In genomic region chr2L:13083423-13084079, dm6 we compare ENCODE assay signal across 1 fruit fly cellular context.
TF ChIP-seq lines count a peak whose summit lies in the region.

No protein-coding gene starts in this region.

TF ChIP-seq in whole organism, embryonic, 481 proteins besides CTCF, POLR2A, EP300 and RAD21 (continued from another document and continues in another):
- TF ChIP-seq Camta (GFP tag; optimal IDR thresholded peaks at IDR 0.05; lab: Kevin White, UChicago) = peak; percentile 84
- peak; percentile 77 for TF ChIP-seq Adf1 (GFP tag; IDR thresholded peaks at IDR 0.05; lab: Robert Waterston, UW)
- peak; percentile 36 for TF ChIP-seq CG30431 (GFP tag; optimal IDR thresholded peaks at IDR 0.05; lab: Kevin White, UChicago)
- TF ChIP-seq Oaz (GFP tag; IDR thresholded peaks at IDR 0.05; lab: Robert Waterston, UW) = peak; percentile 68
- TF ChIP-seq CG2199 (GFP tag; IDR thresholded peaks at IDR 0.05; lab: Robert Waterston, UW) = no peak
- peak; percentile 95 for TF ChIP-seq Hmr (GFP tag; optimal IDR thresholded peaks at IDR 0.05; lab: Kevin White, UChicago)
- TF ChIP-seq ems (GFP tag; optimal IDR thresholded peaks at IDR 0.05; lab: Kevin White, UChicago) = peak; percentile 80
- TF ChIP-seq CG14965 (GFP tag; optimal IDR thresholded peaks at IDR 0.05; lab: Kevin White, UChicago; ENCODE audit: borderline replicate concordance) = peak; percentile 2
- TF ChIP-seq Bdp1 (GFP tag; optimal IDR thresholded peaks at IDR 0.05; lab: Kevin White, UChicago) = peak; percentile 63
- TF ChIP-seq da (GFP tag; optimal IDR thresholded peaks at IDR 0.05; lab: Kevin White, UChicago) = peak; percentile 48
- TF ChIP-seq CG7372 (GFP tag; IDR thresholded peaks at IDR 0.05; lab: Robert Waterston, UW) = peak; percentile 91
- TF ChIP-seq dmrt11E (tag; optimal IDR thresholded peaks at IDR 0.05; lab: Kevin White, UChicago) = no peak
- TF ChIP-seq mam (GFP tag; optimal IDR thresholded peaks at IDR 0.05; lab: Kevin White, UChicago) = peak; percentile 93
- peak in 1 of 2 experiments; percentile 33 for TF ChIP-seq eve (GFP tag; optimal IDR thresholded peaks at IDR 0.05; lab: Kevin White, UChicago)
- peak; percentile 64 for TF ChIP-seq CG13894 (tag; optimal IDR thresholded peaks at IDR 0.05; lab: Kevin White, UChicago)
- TF ChIP-seq CG30403 (GFP tag; optimal IDR thresholded peaks at IDR 0.05; lab: Kevin White, UChicago) = peak; percentile 88
- peak; percentile 98 for TF ChIP-seq CG2120 (GFP tag; optimal IDR thresholded peaks at IDR 0.05; lab: Kevin White, UChicago)
- peak; percentile 66 for TF ChIP-seq CG16863 (GFP tag; optimal IDR thresholded peaks at IDR 0.05; lab: Kevin White, UChicago)
- TF ChIP-seq phol (tag; optimal IDR thresholded peaks at IDR 0.05; lab: Kevin White, UChicago) = no peak
- TF ChIP-seq sob (GFP tag; IDR thresholded peaks at IDR 0.05; lab: Robert Waterston, UW) = peak; percentile 95
- peak; percentile 90 for TF ChIP-seq CG4854 (GFP tag; optimal IDR thresholded peaks at IDR 0.05; lab: Kevin White, UChicago)
- peak; percentile 96 for TF ChIP-seq CG11456 (GFP tag; IDR thresholded peaks at IDR 0.05; lab: Robert Waterston, UW)
- peak; percentile 16 for TF ChIP-seq CG31388 (GFP tag; optimal IDR thresholded peaks at IDR 0.05; lab: Kevin White, UChicago)
- TF ChIP-seq Asciz (GFP tag; optimal IDR thresholded peaks at IDR 0.05; lab: Kevin White, UChicago) = peak; percentile 38
- peak; percentile 87 for TF ChIP-seq CG10366 (GFP tag; IDR thresholded peaks at IDR 0.05; lab: Robert Waterston, UW)
- no peak for TF ChIP-seq CG42726 (GFP tag; IDR thresholded peaks at IDR 0.05; lab: Robert Waterston, UW; ENCODE audit: partially characterized antibody)
- TF ChIP-seq nerfin-1 (tag; optimal IDR thresholded peaks at IDR 0.05; lab: Kevin White, UChicago) = no peak
- peak; percentile 78 for TF ChIP-seq CG17612 (GFP tag; IDR thresholded peaks at IDR 0.05; lab: Robert Waterston, UW)
- TF ChIP-seq dan (GFP tag; IDR thresholded peaks at IDR 0.05; lab: Robert Waterston, UW) = no peak
- no peak for TF ChIP-seq CG10979 (tag; optimal IDR thresholded peaks at IDR 0.05; lab: Kevin White, UChicago)
- no peak for TF ChIP-seq Doc3 (GFP tag; IDR thresholded peaks at IDR 0.05; lab: Robert Waterston, UW; ENCODE audit: partially characterized antibody)
- TF ChIP-seq Jarid2 (GFP tag; optimal IDR thresholded peaks at IDR 0.05; lab: Kevin White, UChicago) = peak; percentile 50
- TF ChIP-seq Scr (GFP tag; IDR thresholded peaks at IDR 0.05; lab: Robert Waterston, UW; ENCODE audit: partially characterized antibody) = no peak
- peak; percentile 88 for TF ChIP-seq CG9215 (GFP tag; IDR thresholded peaks at IDR 0.05; lab: Robert Waterston, UW)
- no peak for TF ChIP-seq Sry-β (GFP tag; optimal IDR thresholded peaks at IDR 0.05; lab: Kevin White, UChicago)
- peak; percentile 20 for TF ChIP-seq Nf-YC (tag; optimal IDR thresholded peaks at IDR 0.05; lab: Kevin White, UChicago)
- peak; percentile 97 for TF ChIP-seq Dbx (GFP tag; IDR thresholded peaks at IDR 0.05; lab: Robert Waterston, UW)
- peak; percentile 62 for TF ChIP-seq Mad (GFP tag; optimal IDR thresholded peaks at IDR 0.05; lab: Kevin White, UChicago)
- no peak for TF ChIP-seq Tbp (GFP tag; optimal IDR thresholded peaks at IDR 0.05; lab: Kevin White, UChicago)
- peak; percentile 95 for TF ChIP-seq NFAT (GFP tag; IDR thresholded peaks at IDR 0.05; lab: Robert Waterston, UW)
- no peak for TF ChIP-seq CG3407 (GFP tag; optimal IDR thresholded peaks at IDR 0.05; lab: Kevin White, UChicago)
- TF ChIP-seq Sry-δ (GFP tag; optimal IDR thresholded peaks at IDR 0.05; lab: Kevin White, UChicago) = peak; percentile 46
- TF ChIP-seq CG1233 (GFP tag; optimal IDR thresholded peaks at IDR 0.05; lab: Kevin White, UChicago) = peak; percentile 55
- no peak; the same call in 1 of the 2 replicates for TF ChIP-seq chm (GFP tag; IDR thresholded peaks at IDR 0.05; lab: Robert Waterston, UW)
- TF ChIP-seq disco-r (GFP tag; optimal IDR thresholded peaks at IDR 0.05; lab: Kevin White, UChicago) = peak; percentile 82
- peak; percentile 93 for TF ChIP-seq wdn (GFP tag; IDR thresholded peaks at IDR 0.05; lab: Robert Waterston, UW)
- TF ChIP-seq CG6272 (GFP tag; IDR thresholded peaks at IDR 0.05; lab: Robert Waterston, UW) = peak; percentile 70
- TF ChIP-seq gt (GFP tag; IDR thresholded peaks at IDR 0.05; lab: Robert Waterston, UW) = peak; percentile 16; the same call in 1 of the 2 replicates
- TF ChIP-seq CG34422 (GFP tag; IDR thresholded peaks at IDR 0.05; lab: Robert Waterston, UW) = peak; percentile 92
- TF ChIP-seq hth (optimal IDR thresholded peaks at IDR 0.05; lab: Kevin White, UChicago) = no peak
- peak; percentile 68 for TF ChIP-seq crol (GFP tag; IDR thresholded peaks at IDR 0.05; lab: Robert Waterston, UW)
- TF ChIP-seq tio (GFP tag; optimal IDR thresholded peaks at IDR 0.05; lab: Kevin White, UChicago) = peak; percentile 81
- TF ChIP-seq CG1832 (GFP tag; optimal IDR thresholded peaks at IDR 0.05; lab: Kevin White, UChicago) = no peak
- no peak for TF ChIP-seq CG2202 (tag; optimal IDR thresholded peaks at IDR 0.05; lab: Kevin White, UChicago)
- TF ChIP-seq CG6854 (GFP tag; optimal IDR thresholded peaks at IDR 0.05; lab: Kevin White, UChicago) = peak; percentile 71
- TF ChIP-seq corto (GFP tag; optimal IDR thresholded peaks at IDR 0.05; lab: Kevin White, UChicago) = no peak
- TF ChIP-seq zen (tag; optimal IDR thresholded peaks at IDR 0.05; lab: Kevin White, UChicago) = no peak
- peak; percentile 94 for TF ChIP-seq lmd (GFP tag; IDR thresholded peaks at IDR 0.05; lab: Robert Waterston, UW)
- peak; percentile 13 for TF ChIP-seq Spps (tag; optimal IDR thresholded peaks at IDR 0.05; lab: Kevin White, UChicago)
- no peak for TF ChIP-seq vnd (GFP tag; IDR thresholded peaks at IDR 0.05; lab: Robert Waterston, UW; ENCODE audit: partially characterized antibody)
- TF ChIP-seq Lim3 (GFP tag; IDR thresholded peaks at IDR 0.05; lab: Robert Waterston, UW) = 0 out of 2 replicates have a peak, but pooled peaks have one; percentile 28
- no peak for TF ChIP-seq aop (GFP tag; IDR thresholded peaks at IDR 0.05; lab: Robert Waterston, UW)
- TF ChIP-seq Elba2 (GFP tag; optimal IDR thresholded peaks at IDR 0.05; lab: Kevin White, UChicago) = no peak
- TF ChIP-seq CG1603 (tag; optimal IDR thresholded peaks at IDR 0.05; lab: Kevin White, UChicago) = peak; percentile 83
- TF ChIP-seq Six4 (GFP tag; optimal IDR thresholded peaks at IDR 0.05; lab: Kevin White, UChicago) = peak; percentile 60
- TF ChIP-seq CG15696 (tag; optimal IDR thresholded peaks at IDR 0.05; lab: Kevin White, UChicago) = no peak
- peak; percentile 91 for TF ChIP-seq pho (GFP tag; optimal IDR thresholded peaks at IDR 0.05; lab: Kevin White, UChicago)
- no peak for TF ChIP-seq inv (GFP tag; IDR thresholded peaks at IDR 0.05; lab: Robert Waterston, UW; ENCODE audit: partially characterized antibody)
- TF ChIP-seq Gsc (GFP tag; IDR thresholded peaks at IDR 0.05; lab: Robert Waterston, UW) = peak; percentile 15; the same call in 1 of the 2 replicates
- TF ChIP-seq CG3163 (GFP tag; optimal IDR thresholded peaks at IDR 0.05; lab: Kevin White, UChicago) = peak; percentile 47
- TF ChIP-seq pfk (GFP tag; optimal IDR thresholded peaks at IDR 0.05; lab: Kevin White, UChicago) = no peak
- no peak for TF ChIP-seq gcm (GFP tag; optimal IDR thresholded peaks at IDR 0.05; lab: Kevin White, UChicago)
- peak; percentile 86 for TF ChIP-seq NfI (GFP tag; optimal IDR thresholded peaks at IDR 0.05; lab: Kevin White, UChicago)
- peak; percentile 76 for TF ChIP-seq CG11560 (tag; IDR thresholded peaks at IDR 0.05; lab: Robert Waterston, UW)
- 0 out of 3 replicates have a peak, but pooled peaks have one; percentile 47 for TF ChIP-seq Optix (GFP tag; IDR thresholded peaks at IDR 0.05; lab: Robert Waterston, UW)
- peak; percentile 86 for TF ChIP-seq Hsf (GFP tag; optimal IDR thresholded peaks at IDR 0.05; lab: Kevin White, UChicago)
- peak; percentile 63 for TF ChIP-seq CG10959 (GFP tag; IDR thresholded peaks at IDR 0.05; lab: Robert Waterston, UW)
- TF ChIP-seq HmgD (GFP tag; optimal IDR thresholded peaks at IDR 0.05; lab: Kevin White, UChicago) = peak; percentile 41
- TF ChIP-seq bowl (GFP tag; IDR thresholded peaks at IDR 0.05; lab: Robert Waterston, UW) = 0 out of 2 replicates have a peak, but pooled peaks have one; percentile 52
- peak; percentile 60 for TF ChIP-seq CG1602 (GFP tag; optimal IDR thresholded peaks at IDR 0.05; lab: Kevin White, UChicago)
- peak; percentile 89 for TF ChIP-seq sens (GFP tag; lab: Kevin White, UChicago)
- TF ChIP-seq CG2875 (GFP tag; optimal IDR thresholded peaks at IDR 0.05; lab: Kevin White, UChicago) = peak; percentile 13
- TF ChIP-seq Dip3 (GFP tag; optimal IDR thresholded peaks at IDR 0.05; lab: Kevin White, UChicago) = peak; percentile 80
- TF ChIP-seq E2f2 (GFP tag; IDR thresholded peaks at IDR 0.05; lab: Robert Waterston, UW) = peak; percentile 62
- TF ChIP-seq Vsx1 (GFP tag; optimal IDR thresholded peaks at IDR 0.05; lab: Kevin White, UChicago) = peak; percentile 66
- TF ChIP-seq ATbp (GFP tag; optimal IDR thresholded peaks at IDR 0.05; lab: Kevin White, UChicago) = peak; percentile 50
- TF ChIP-seq MTF-1 (GFP tag; optimal IDR thresholded peaks at IDR 0.05; lab: Kevin White, UChicago; ENCODE audit: borderline replicate concordance) = peak; percentile 28
- peak; percentile 30 for TF ChIP-seq p53 (GFP tag; optimal IDR thresholded peaks at IDR 0.05; lab: Kevin White, UChicago)
- peak; percentile 11 for TF ChIP-seq B-H2 (GFP tag; optimal IDR thresholded peaks at IDR 0.05; lab: Kevin White, UChicago)
- TF ChIP-seq CG13775 (GFP tag; optimal IDR thresholded peaks at IDR 0.05; lab: Kevin White, UChicago) = peak; percentile 80
- TF ChIP-seq CG14014 (GFP tag; IDR thresholded peaks at IDR 0.05; lab: Robert Waterston, UW) = peak; percentile 93
- TF ChIP-seq zfh2 (GFP tag; optimal IDR thresholded peaks at IDR 0.05; lab: Kevin White, UChicago) = peak; percentile 89
- TF ChIP-seq CG7928 (GFP tag; optimal IDR thresholded peaks at IDR 0.05; lab: Kevin White, UChicago) = peak; percentile 71
- TF ChIP-seq CG8944 (GFP tag; optimal IDR thresholded peaks at IDR 0.05; lab: Kevin White, UChicago) = peak; percentile 80
- peak; percentile 59 for TF ChIP-seq CG16815 (GFP tag; optimal IDR thresholded peaks at IDR 0.05; lab: Kevin White, UChicago)
- TF ChIP-seq CG2889 (GFP tag; IDR thresholded peaks at IDR 0.05; lab: Robert Waterston, UW) = peak; percentile 89
- TF ChIP-seq sqz (GFP tag; optimal IDR thresholded peaks at IDR 0.05; lab: Kevin White, UChicago) = peak; percentile 2
- TF ChIP-seq CG10654 (GFP tag; optimal IDR thresholded peaks at IDR 0.05; lab: Kevin White, UChicago) = peak; percentile 63
- peak; percentile 72 for TF ChIP-seq CG17385 (GFP tag; optimal IDR thresholded peaks at IDR 0.05; lab: Kevin White, UChicago)
- peak; percentile 83 for TF ChIP-seq sd (tag; optimal IDR thresholded peaks at IDR 0.05; lab: Kevin White, UChicago)
- peak; percentile 32 for TF ChIP-seq ewg (GFP tag; optimal IDR thresholded peaks at IDR 0.05; lab: Kevin White, UChicago)
- no peak for TF ChIP-seq CG33557 (GFP tag; optimal IDR thresholded peaks at IDR 0.05; lab: Kevin White, UChicago)
- no peak for TF ChIP-seq BEAF-32 (GFP tag; optimal IDR thresholded peaks at IDR 0.05; lab: Kevin White, UChicago)
- TF ChIP-seq peb (GFP tag; IDR thresholded peaks at IDR 0.05; lab: Robert Waterston, UW) = peak; percentile 51; the same call in 1 of the 2 replicates
- peak; percentile 80 for TF ChIP-seq CG6765 (GFP tag; optimal IDR thresholded peaks at IDR 0.05; lab: Kevin White, UChicago)
- peak; percentile 81 for TF ChIP-seq HLH3B (GFP tag; IDR thresholded peaks at IDR 0.05; lab: Robert Waterston, UW)
- TF ChIP-seq tll (GFP tag; optimal IDR thresholded peaks at IDR 0.05; lab: Kevin White, UChicago) = no peak
- TF ChIP-seq YL-1 (GFP tag; optimal IDR thresholded peaks at IDR 0.05; lab: Kevin White, UChicago) = peak; percentile 9
- peak; percentile 82 for TF ChIP-seq CrebB (tag; optimal IDR thresholded peaks at IDR 0.05; lab: Kevin White, UChicago)
- peak; percentile 47; the same call in 1 of the 2 replicates for TF ChIP-seq dati (GFP tag; IDR thresholded peaks at IDR 0.05; lab: Robert Waterston, UW)
- TF ChIP-seq Mes4 (GFP tag; optimal IDR thresholded peaks at IDR 0.05; lab: Kevin White, UChicago) = peak; percentile 66
- TF ChIP-seq CG9609 (GFP tag; optimal IDR thresholded peaks at IDR 0.05; lab: Kevin White, UChicago) = peak; percentile 86
- no peak for TF ChIP-seq CG1024 (GFP tag; IDR thresholded peaks at IDR 0.05; lab: Robert Waterston, UW)
- TF ChIP-seq zf30C (GFP tag; optimal IDR thresholded peaks at IDR 0.05; lab: Kevin White, UChicago) = no peak
- TF ChIP-seq CG17829 (tag; optimal IDR thresholded peaks at IDR 0.05; lab: Kevin White, UChicago) = no peak
- peak; percentile 84 for TF ChIP-seq GATAe (GFP tag; conservative IDR thresholded peaks at IDR 0.05; lab: Robert Waterston, UW)
- TF ChIP-seq D (optimal IDR thresholded peaks at IDR 0.05; lab: Kevin White, UChicago) = no peak
- TF ChIP-seq D (GFP tag; optimal IDR thresholded peaks at IDR 0.05; lab: Kevin White, UChicago) = peak; percentile 19
- peak in 1 of 2 experiments; percentile 14 for TF ChIP-seq crp (GFP tag; optimal IDR thresholded peaks at IDR 0.05; lab: Kevin White, UChicago)
- TF ChIP-seq so (GFP tag; IDR thresholded peaks at IDR 0.05; lab: Robert Waterston, UW) = peak; percentile 81; the same call in 2 of the 3 replicates
- TF ChIP-seq fru (optimal IDR thresholded peaks at IDR 0.05; lab: Kevin White, UChicago) = no peak
- no peak for TF ChIP-seq Lhr (GFP tag; optimal IDR thresholded peaks at IDR 0.05; lab: Kevin White, UChicago)
- peak; percentile 81 for TF ChIP-seq CG1647 (GFP tag; optimal IDR thresholded peaks at IDR 0.05; lab: Kevin White, UChicago)
- peak; percentile 80 for TF ChIP-seq BtbVII (GFP tag; optimal IDR thresholded peaks at IDR 0.05; lab: Kevin White, UChicago)
- peak; percentile 90 for TF ChIP-seq gcm2 (GFP tag; optimal IDR thresholded peaks at IDR 0.05; lab: Kevin White, UChicago)
- peak in 1 of 2 experiments; percentile 23 for TF ChIP-seq Hr78 (GFP tag; optimal IDR thresholded peaks at IDR 0.05; lab: Kevin White, UChicago)
- TF ChIP-seq ham (GFP tag; IDR thresholded peaks at IDR 0.05; lab: Robert Waterston, UW) = peak; percentile 83; the same call in 1 of the 2 replicates
- peak; percentile 87 for TF ChIP-seq Side (GFP tag; optimal IDR thresholded peaks at IDR 0.05; lab: Kevin White, UChicago)
- peak; percentile 98 for TF ChIP-seq CG9932 (GFP tag; IDR thresholded peaks at IDR 0.05; lab: Robert Waterston, UW)
- no peak for TF ChIP-seq CG9797 (GFP tag; optimal IDR thresholded peaks at IDR 0.05; lab: Kevin White, UChicago)
- TF ChIP-seq tx (GFP tag; optimal IDR thresholded peaks at IDR 0.05; lab: Kevin White, UChicago) = peak; percentile 88
- TF ChIP-seq CG7271 (tag; optimal IDR thresholded peaks at IDR 0.05; lab: Kevin White, UChicago) = no peak
